Worm (Caenorhabditis elegans): ENCODE data around the gene F53B1.2.

ce11 chrX:2136937-2137336, 28.2 kb downstream of the F53B1.2 start:
- TF ChIP-seq unc-39 (tag; optimal IDR thresholded peaks at IDR 0.05) = no peak
- no peak for TF ChIP-seq nhr-77 (tag; optimal IDR thresholded peaks at IDR 0.05)
- TF ChIP-seq lin-39 (tag; optimal IDR thresholded peaks at IDR 0.05) = no peak
- no peak for TF ChIP-seq nhr-12 (tag; optimal IDR thresholded peaks at IDR 0.05)
- no peak for TF ChIP-seq nhr-6 (tag; optimal IDR thresholded peaks at IDR 0.05)

All from whole organism, L2 larva.